Fruit fly (Drosophila melanogaster): ENCODE results near the gene Ir85a.
A peak's percentile ranks its signal among the peaks of the same experiment; 100 is the strongest.

Ir85a gene

dm6 chr3R:8846154-8846648, 51.7 kb downstream of the Ir85a start (continued):
- TF ChIP-seq Scr (GFP tag; IDR thresholded peaks at IDR 0.05; ENCODE audit: partially characterized antibody) (peak; percentile 21; the same call in 1 of the 2 replicates), Atf6 (GFP tag; IDR thresholded peaks at IDR 0.05) (peak; percentile 73), eve (GFP tag; optimal IDR thresholded peaks at IDR 0.05) (no peak), CG3281 (GFP tag; optimal IDR thresholded peaks at IDR 0.05) (peak; percentile 70), CG17829 (tag; optimal IDR thresholded peaks at IDR 0.05) (peak; percentile 65), CG8359 (GFP tag; optimal IDR thresholded peaks at IDR 0.05; ENCODE audit: borderline replicate concordance) (peak; percentile 16), CG8944 (GFP tag; optimal IDR thresholded peaks at IDR 0.05) (no peak), row (GFP tag; IDR thresholded peaks at IDR 0.05) (peak; percentile 10; the same call in 1 of the 3 replicates), CHES-1-like (GFP tag; optimal IDR thresholded peaks at IDR 0.05) (peak; percentile 76), Optix (GFP tag; IDR thresholded peaks at IDR 0.05) (no peak), ase (GFP tag; IDR thresholded peaks at IDR 0.05) (no peak), Kr (GFP tag; optimal IDR thresholded peaks at IDR 0.05) (peak; percentile 42), chif (GFP tag; optimal IDR thresholded peaks at IDR 0.05) (peak; percentile 7 to 53), Tbp (GFP tag; optimal IDR thresholded peaks at IDR 0.05) (no peak), Bdp1 (GFP tag; optimal IDR thresholded peaks at IDR 0.05) (peak; percentile 41), CG12104 (GFP tag; optimal IDR thresholded peaks at IDR 0.05) (no peak), repo (GFP tag; optimal IDR thresholded peaks at IDR 0.05) (peak; percentile 30), h (optimal IDR thresholded peaks at IDR 0.05) (no peak), peb (GFP tag; IDR thresholded peaks at IDR 0.05) (no peak), CG8089 (GFP tag; optimal IDR thresholded peaks at IDR 0.05) (peak; percentile 5), CG5953 (GFP tag; IDR thresholded peaks at IDR 0.05) (no peak), pho (GFP tag; optimal IDR thresholded peaks at IDR 0.05) (peak; percentile 36), grn (GFP tag; optimal IDR thresholded peaks at IDR 0.05) (peak; percentile 76), CG2199 (GFP tag; IDR thresholded peaks at IDR 0.05) (peak; percentile 97), ind (GFP tag; optimal IDR thresholded peaks at IDR 0.05) (no peak), CG15696 (tag; optimal IDR thresholded peaks at IDR 0.05) (peak; percentile 30), onecut (GFP tag; IDR thresholded peaks at IDR 0.05) (peak; percentile 19), CG1233 (GFP tag; optimal IDR thresholded peaks at IDR 0.05) (peak; percentile 66), CG12299 (tag; optimal IDR thresholded peaks at IDR 0.05) (peak; percentile 85), ranshi (GFP tag; IDR thresholded peaks at IDR 0.05) (peak; percentile 48; the same call in 1 of the 2 replicates), CG6765 (GFP tag; optimal IDR thresholded peaks at IDR 0.05) (peak; percentile 69), org-1 (GFP tag; optimal IDR thresholded peaks at IDR 0.05) (peak; percentile 53), CrebB (tag; optimal IDR thresholded peaks at IDR 0.05) (peak; percentile 85), vvl (GFP tag; IDR thresholded peaks at IDR 0.05) (peak; percentile 85), CG4360 (GFP tag; IDR thresholded peaks at IDR 0.05) (0 out of 2 replicates have a peak, but pooled peaks have one; percentile 43), her (GFP tag; optimal IDR thresholded peaks at IDR 0.05) (peak; percentile 76), Hr3 (GFP tag; optimal IDR thresholded peaks at IDR 0.05) (no peak), CG6175 (GFP tag; IDR thresholded peaks at IDR 0.05) (no peak), eyg (GFP tag; optimal IDR thresholded peaks at IDR 0.05) (peak; percentile 39), Oli (tag; optimal IDR thresholded peaks at IDR 0.05) (no peak), CG3995 (GFP tag; optimal IDR thresholded peaks at IDR 0.05) (no peak), fd102C (GFP tag; optimal IDR thresholded peaks at IDR 0.05) (peak; percentile 36), ttk (GFP tag; IDR thresholded peaks at IDR 0.05) (peak; percentile 38; the same call in 1 of the 2 replicates), luna (GFP tag; optimal IDR thresholded peaks at IDR 0.05) (no peak), Sox102F (GFP tag; optimal IDR thresholded peaks at IDR 0.05) (peak; percentile 0), p53 (GFP tag; optimal IDR thresholded peaks at IDR 0.05) (no peak), Atf3 (GFP tag; optimal IDR thresholded peaks at IDR 0.05) (no peak), CG7987 (GFP tag; optimal IDR thresholded peaks at IDR 0.05) (peak; percentile 89), Meics (GFP tag; optimal IDR thresholded peaks at IDR 0.05) (peak; percentile 70), Gsc (GFP tag; IDR thresholded peaks at IDR 0.05) (no peak), ems (GFP tag; optimal IDR thresholded peaks at IDR 0.05) (peak; percentile 22), mirr (GFP tag; optimal IDR thresholded peaks at IDR 0.05) (peak; percentile 83), dan (GFP tag; IDR thresholded peaks at IDR 0.05) (no peak)

All from whole organism, embryonic.